Worm (Caenorhabditis elegans) whole organism, early embryonic: Measurements from ENCODE around the gene znf-622.

Experiments
- F13C5.2 ChIP-seq: sonication (generic microtip); optimal IDR thresholded peaks from 2 replicates; lab custom pipeline; 2017; ENCODE audit warnings: mild to moderate bottlenecking, missing genetic modification characterization, inconsistent platforms, missing compliant biosample characterization
- aly-1 ChIP-seq: sonication (generic microtip); optimal IDR thresholded peaks from 2 replicates; lab custom pipeline; 2016; ENCODE audit warnings: missing genetic modification characterization, missing compliant biosample characterization
- ama-1 ChIP-seq: fragments of 150-350 bp; optimal IDR thresholded peaks from 2 replicates; lab custom pipeline; 2014
- ets-7 ChIP-seq: sonication (generic microtip); optimal IDR thresholded peaks from 2 replicates; lab custom pipeline; 2016; ENCODE audit warnings: missing genotype, missing genetic modification characterization, missing compliant biosample characterization
- tbx-37 ChIP-seq: fragments of 200-800 bp; sonication (Bioruptor generic); conservative IDR thresholded peaks from 2 replicates; pipeline ENCODE4 v1.3.6; 2022; ENCODE audit warnings: missing genetic modification reagents, missing genetic modification characterization, missing compliant biosample characterization

DNA sequence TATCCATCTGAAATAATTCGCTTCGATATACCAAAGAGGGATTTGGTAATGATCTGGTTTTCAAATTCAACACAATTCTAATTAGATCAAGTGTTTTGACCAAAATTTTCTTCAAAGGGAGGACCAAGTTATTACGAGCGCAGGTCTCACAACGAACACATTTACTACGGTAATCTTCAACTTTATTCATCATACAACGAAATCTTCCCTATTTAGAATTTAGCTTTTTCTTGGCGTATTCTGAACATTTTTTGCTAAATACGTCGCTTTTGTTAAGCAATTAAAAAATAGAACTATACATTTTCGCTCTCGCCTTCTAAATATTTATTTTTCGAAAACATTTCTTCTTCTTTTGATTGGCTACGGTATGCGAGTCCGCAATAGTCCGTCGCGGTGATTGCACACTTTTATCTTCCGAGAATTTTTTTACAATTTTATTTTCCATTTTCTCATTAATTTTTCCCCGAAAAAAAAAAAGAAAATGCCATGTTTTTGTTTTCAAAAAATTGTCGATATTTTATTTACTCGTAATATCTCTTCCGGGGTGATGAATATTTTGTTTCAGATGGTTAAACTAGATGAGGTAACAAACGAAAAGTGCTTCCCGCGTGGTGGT lies 1.7 kb downstream of the znf-622 start, which contains the start of gene let-716:
- TF ChIP-seq F13C5.2 (tag; lab: Kevin White, UChicago) (no peak), ama-1 (lab: Kevin White, UChicago) (peak; percentile 15), ets-7 (tag; lab: Kevin White, UChicago) (no peak), tbx-37 (GFP tag; lab: Robert Waterston, UW) (no peak), aly-1 (tag; lab: Kevin White, UChicago) (no peak)
